Fruit fly (Drosophila melanogaster): Measurements from ENCODE around the gene jvl.

The jvl gene

dm6 chr3R:14754360-14754759 lies 13.0 kb downstream of the jvl start, which contains the start of gene CG7362:
TSS of gene CG7362 (minus strand) at chr3R:14754460.
- no peak for TF ChIP-seq CG8478 (optimal IDR thresholded peaks at IDR 0.05)
- no peak for TF ChIP-seq CTCF (optimal IDR thresholded peaks at IDR 0.05)

dm6 chr3R:14754806-14755488 lies 13.6 kb downstream of the jvl start:
- TF ChIP-seq CTCF (optimal IDR thresholded peaks at IDR 0.05) (no peak), CG8478 (optimal IDR thresholded peaks at IDR 0.05) (no peak)

- TF ChIP-seq CG8478 (optimal IDR thresholded peaks at IDR 0.05) = no peak
- no peak for TF ChIP-seq CTCF (optimal IDR thresholded peaks at IDR 0.05)
Measured at dm6 chr3R:14756040-14756439, 14.7 kb downstream of the jvl start.

dm6 chr3R:14758331-14758730 lies 16.9 kb downstream of the jvl start:
- TF ChIP-seq CTCF (optimal IDR thresholded peaks at IDR 0.05) = no peak
- TF ChIP-seq CG8478 (optimal IDR thresholded peaks at IDR 0.05) = no peak

dm6 chr3R:14761060-14761459 lies 19.7 kb downstream of the jvl start:
- TF ChIP-seq CTCF (optimal IDR thresholded peaks at IDR 0.05) (no peak), CG8478 (optimal IDR thresholded peaks at IDR 0.05) (no peak)

dm6 chr3R:14763487-14763886 lies 22.1 kb downstream of the jvl start:
- TF ChIP-seq CTCF (optimal IDR thresholded peaks at IDR 0.05) = no peak
- no peak for TF ChIP-seq CG8478 (optimal IDR thresholded peaks at IDR 0.05)

- TF ChIP-seq CG8478 (optimal IDR thresholded peaks at IDR 0.05) = no peak
- no peak for TF ChIP-seq CTCF (optimal IDR thresholded peaks at IDR 0.05)
Measured at dm6 chr3R:14764131-14764530, 22.7 kb downstream of the jvl start.

- TF ChIP-seq CG8478 (optimal IDR thresholded peaks at IDR 0.05) (no peak), CTCF (optimal IDR thresholded peaks at IDR 0.05) (no peak)
Measured at dm6 chr3R:14765364-14765993, 24.1 kb downstream of the jvl start.

dm6 chr3R:14766439-14767025 lies 25.1 kb downstream of the jvl start:
- no peak for TF ChIP-seq CTCF (optimal IDR thresholded peaks at IDR 0.05)
- no peak for TF ChIP-seq CG8478 (optimal IDR thresholded peaks at IDR 0.05)

- TF ChIP-seq CTCF (optimal IDR thresholded peaks at IDR 0.05) (no peak), CG8478 (optimal IDR thresholded peaks at IDR 0.05) (no peak)
Measured at dm6 chr3R:14775395-14775794, 34.0 kb downstream of the jvl start.

- TF ChIP-seq CTCF (optimal IDR thresholded peaks at IDR 0.05) (no peak), CG8478 (optimal IDR thresholded peaks at IDR 0.05) (no peak)
Measured at dm6 chr3R:14779733-14780278, 38.4 kb downstream of the jvl start.

- TF ChIP-seq CG8478 (optimal IDR thresholded peaks at IDR 0.05) = no peak
- TF ChIP-seq CTCF (optimal IDR thresholded peaks at IDR 0.05) = no peak
Measured at dm6 chr3R:14780747-14781146, 39.4 kb downstream of the jvl start.

- TF ChIP-seq CG8478 (optimal IDR thresholded peaks at IDR 0.05) (no peak), CTCF (optimal IDR thresholded peaks at IDR 0.05) (no peak)
Measured at dm6 chr3R:14785335-14785734, 44.0 kb downstream of the jvl start.

dm6 chr3R:14786669-14787068 lies 45.3 kb downstream of the jvl start:
- no peak for TF ChIP-seq CTCF (optimal IDR thresholded peaks at IDR 0.05)
- no peak for TF ChIP-seq CG8478 (optimal IDR thresholded peaks at IDR 0.05)

- TF ChIP-seq CTCF (optimal IDR thresholded peaks at IDR 0.05) (no peak), CG8478 (optimal IDR thresholded peaks at IDR 0.05) (no peak)
Measured at dm6 chr3R:14796294-14796693, 54.9 kb downstream of the jvl start, which contains the start of gene CG14855. TSS of gene CG14855 (plus strand) at chr3R:14796305.

All from S2 (cell line).